Fruit fly (Drosophila melanogaster) whole organism, prepupa: ENCODE results near the gene CG15403.

ENCODE experiments used
- Blimp-1 ChIP-seq: fragments of 200-800 bp; sonication (Bioruptor generic); optimal IDR thresholded peaks from 3 replicates; lab custom pipeline; 2017; ENCODE audit warnings: missing biosample characterization, missing genetic modification characterization, mild to moderate bottlenecking, moderate library complexity, missing genetic modification reagents
- CG10631 ChIP-seq: fragments of 200-800 bp; sonication (Bioruptor generic); optimal IDR thresholded peaks from 2 replicates; lab custom pipeline; 2016; ENCODE audit warnings: missing biosample characterization, missing genetic modification characterization
- CG10669 ChIP-seq: fragments of 200-800 bp; sonication (Bioruptor generic); optimal IDR thresholded peaks from 3 replicates; lab custom pipeline; 2018; ENCODE audit warnings: missing biosample characterization, mild to moderate bottlenecking, missing genetic modification characterization, moderate library complexity
- CG11294 ChIP-seq: fragments of 200-800 bp; sonication (Bioruptor generic); IDR thresholded peaks from 2 replicates; pipeline ENCODE4 v1.3.6; 2022; ENCODE audit warnings: missing biosample characterization, missing genetic modification characterization
- CG11762 ChIP-seq: fragments of 200-800 bp; sonication (Bioruptor generic); optimal IDR thresholded peaks from 3 replicates; lab custom pipeline; 2016; ENCODE audit warnings: missing biosample characterization, missing genetic modification characterization; ENCODE audit not compliant: insufficient read depth
- CG16779 ChIP-seq: fragments of 200-800 bp; sonication (Bioruptor generic); optimal IDR thresholded peaks from 3 replicates; lab custom pipeline; 2017; ENCODE audit warnings: missing biosample characterization, mild to moderate bottlenecking, missing genetic modification characterization
- CG32006 ChIP-seq: fragments of 200-800 bp; sonication (Bioruptor generic); optimal IDR thresholded peaks from 3 replicates; lab custom pipeline; 2017; ENCODE audit warnings: missing biosample characterization, mild to moderate bottlenecking, missing genetic modification characterization
- CG3919 ChIP-seq: fragments of 200-800 bp; sonication (Bioruptor generic); optimal IDR thresholded peaks from 3 replicates; lab custom pipeline; 2016; ENCODE audit warnings: missing biosample characterization, missing genetic modification characterization
- CG4318 ChIP-seq: fragments of 200-800 bp; sonication (Bioruptor generic); optimal IDR thresholded peaks from 3 replicates; lab custom pipeline; 2017; ENCODE audit warnings: missing biosample characterization, mild to moderate bottlenecking, missing genetic modification characterization
- CG6163 ChIP-seq: fragments of 200-800 bp; sonication (Bioruptor generic); IDR thresholded peaks from 3 replicates; pipeline ENCODE4 v1.3.6; 2022; ENCODE audit warnings: missing biosample characterization, missing genetic modification characterization
- CG6792 ChIP-seq: fragments of 200-800 bp; sonication (Bioruptor generic); optimal IDR thresholded peaks from 3 replicates; lab custom pipeline; 2016; ENCODE audit warnings: missing biosample characterization, missing genetic modification characterization
- CG8119 ChIP-seq: fragments of 200-800 bp; sonication (Bioruptor generic); IDR thresholded peaks from 3 replicates; pipeline ENCODE4 v1.3.6; 2022; ENCODE audit warnings: missing biosample characterization, missing genetic modification characterization
- CG8319 ChIP-seq: fragments of 200-800 bp; sonication (Bioruptor generic); optimal IDR thresholded peaks from 3 replicates; lab custom pipeline; 2016; ENCODE audit warnings: missing biosample characterization, missing genetic modification characterization
- CG9139 ChIP-seq: fragments of 200-800 bp; sonication (Bioruptor generic); optimal IDR thresholded peaks from 3 replicates; lab custom pipeline; 2017; ENCODE audit warnings: missing biosample characterization, mild to moderate bottlenecking, missing genetic modification characterization
- Ets96B ChIP-seq: fragments of 200-800 bp; optimal IDR thresholded peaks from 2 replicates; lab custom pipeline; 2019; ENCODE audit warnings: missing biosample characterization, mild to moderate bottlenecking, missing genetic modification characterization, moderate library complexity
- Gug ChIP-seq: fragments of 200-800 bp; sonication (Bioruptor generic); IDR thresholded peaks from 2 replicates; pipeline ENCODE4 v1.3.6; 2022; ENCODE audit warnings: missing biosample characterization, missing genetic modification characterization
- Hr4 ChIP-seq: fragments of 200-800 bp; sonication (Bioruptor generic); optimal IDR thresholded peaks from 3 replicates; lab custom pipeline; 2016; ENCODE audit warnings: missing biosample characterization, missing genetic modification characterization
- Met ChIP-seq: fragments of 200-800 bp; sonication (Bioruptor generic); optimal IDR thresholded peaks from 3 replicates; lab custom pipeline; 2016; ENCODE audit warnings: missing biosample characterization, missing genetic modification characterization
- OdsH ChIP-seq: fragments of 200-800 bp; sonication (Bioruptor generic); optimal IDR thresholded peaks from 3 replicates; lab custom pipeline; 2016; ENCODE audit warnings: missing biosample characterization, missing genetic modification characterization
- Smox ChIP-seq: fragments of 200-800 bp; sonication (Bioruptor generic); optimal IDR thresholded peaks from 3 replicates; lab custom pipeline; 2016; ENCODE audit warnings: missing biosample characterization, missing genetic modification characterization
- Sox102F ChIP-seq: fragments of 200-800 bp; sonication (Bioruptor generic); optimal IDR thresholded peaks from 2 replicates; lab custom pipeline; 2016; ENCODE audit warnings: missing biosample characterization, mild to moderate bottlenecking, missing genetic modification characterization
- Sox15 ChIP-seq: fragments of 200-800 bp; sonication (Bioruptor generic); optimal IDR thresholded peaks from 3 replicates; lab custom pipeline; 2016; ENCODE audit warnings: missing biosample characterization, missing genetic modification characterization
- acj6 ChIP-seq: fragments of 200-800 bp; sonication (Bioruptor generic); optimal IDR thresholded peaks from 3 replicates; lab custom pipeline; 2016; ENCODE audit warnings: missing biosample characterization, missing genetic modification characterization
- cyc ChIP-seq: fragments of 200-800 bp; sonication (Bioruptor generic); optimal IDR thresholded peaks from 3 replicates; lab custom pipeline; 2016; ENCODE audit warnings: missing biosample characterization, missing genetic modification characterization
- dsx ChIP-seq: fragments of 200-800 bp; optimal IDR thresholded peaks from 3 replicates; lab custom pipeline; 2019; ENCODE audit warnings: missing biosample characterization, mild to moderate bottlenecking, missing genetic modification characterization, moderate library complexity; ENCODE audit not compliant: poor library complexity, severe bottlenecking
- eg ChIP-seq: fragments of 200-800 bp; sonication (Bioruptor generic); IDR thresholded peaks from 3 replicates; pipeline ENCODE4 v1.3.6; 2022; ENCODE audit warnings: missing biosample characterization, missing genetic modification characterization
- esn ChIP-seq: fragments of 200-800 bp; sonication (Bioruptor generic); optimal IDR thresholded peaks from 2 replicates; lab custom pipeline; 2016; ENCODE audit warnings: missing biosample characterization, mild to moderate bottlenecking, missing genetic modification characterization, moderate library complexity
- fkh ChIP-seq: fragments of 200-800 bp; sonication (Bioruptor generic); optimal IDR thresholded peaks from 3 replicates; lab custom pipeline; 2017; ENCODE audit warnings: missing biosample characterization, mild to moderate bottlenecking, missing genetic modification characterization, moderate library complexity
- lz ChIP-seq: fragments of 200-800 bp; sonication (Bioruptor generic); optimal IDR thresholded peaks from 3 replicates; lab custom pipeline; 2016; ENCODE audit warnings: missing biosample characterization, missing genetic modification characterization
- net ChIP-seq: fragments of 200-800 bp; sonication (Bioruptor generic); optimal IDR thresholded peaks from 3 replicates; lab custom pipeline; 2016; ENCODE audit warnings: missing biosample characterization, missing genetic modification characterization
- spab ChIP-seq: fragments of 200-800 bp; sonication (Bioruptor generic); optimal IDR thresholded peaks from 2 replicates; lab custom pipeline; 2017; ENCODE audit warnings: missing biosample characterization, mild to moderate bottlenecking, missing genetic modification characterization, missing genetic modification reagents
- topi ChIP-seq: fragments of 200-800 bp; sonication (Bioruptor generic); optimal IDR thresholded peaks from 3 replicates; lab custom pipeline; 2016; ENCODE audit warnings: missing biosample characterization, missing genetic modification characterization
- vri ChIP-seq: fragments of 200-800 bp; sonication (Bioruptor generic); optimal IDR thresholded peaks from 3 replicates; lab custom pipeline; 2016; ENCODE audit warnings: missing biosample characterization, mild to moderate bottlenecking, missing genetic modification characterization

CG15403 gene

DNA sequence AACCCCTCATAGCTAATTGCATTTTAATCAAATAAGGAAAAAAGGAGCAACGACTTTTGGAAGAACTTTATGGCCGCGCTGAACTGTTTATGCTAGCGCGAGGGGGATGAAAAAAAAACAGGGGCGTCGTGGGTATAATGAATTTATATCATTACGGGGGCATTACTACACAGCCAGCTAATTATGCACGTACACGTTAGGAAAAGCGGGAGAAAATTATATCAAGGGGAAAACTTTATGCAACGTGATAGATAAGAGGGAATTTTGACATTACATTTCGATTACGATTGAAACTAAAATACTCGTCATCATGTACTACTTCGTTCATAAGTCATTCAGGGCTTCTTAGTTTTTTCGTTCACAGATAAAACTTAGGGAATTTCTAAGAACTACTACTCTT lies at the start of gene CG15403:
CG15403 (plus strand) TSS at position 301 of the 400 bp plus-strand sequence.
- TF ChIP-seq dsx (GFP tag; lab: Kevin White, UChicago) (no peak), CG16779 (tag; lab: Kevin White, UChicago) (no peak), Hr4 (GFP tag; lab: Kevin White, UChicago) (no peak), fkh (GFP tag; lab: Kevin White, UChicago) (no peak), lz (GFP tag; lab: Kevin White, UChicago) (no peak), OdsH (GFP tag; lab: Kevin White, UChicago) (no peak), CG3919 (GFP tag; lab: Kevin White, UChicago) (no peak), CG6792 (GFP tag; lab: Kevin White, UChicago) (no peak), CG10631 (GFP tag; lab: Kevin White, UChicago) (no peak), net (GFP tag; lab: Kevin White, UChicago) (no peak), esn (GFP tag; lab: Kevin White, UChicago) (no peak)

DNA sequence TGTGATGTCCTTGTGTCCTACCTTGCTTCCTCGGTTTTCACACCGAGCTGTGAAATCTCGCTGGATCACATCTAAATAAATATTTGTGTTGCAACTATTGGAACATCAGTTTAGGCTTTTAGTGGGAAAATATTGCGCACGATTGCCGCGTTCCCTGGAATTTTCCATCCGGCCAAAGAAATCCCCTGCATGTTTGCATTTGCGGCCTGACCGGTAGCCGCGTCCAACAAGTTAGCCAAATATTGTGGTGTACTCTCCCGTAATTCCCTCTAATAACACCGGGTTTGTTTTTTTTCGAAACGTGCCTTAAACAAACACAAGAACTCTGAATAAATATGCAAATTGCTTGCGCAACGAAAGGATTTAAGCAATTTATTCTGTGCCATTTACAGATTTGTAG lies 49.7 kb upstream of the CG15403 start:
- TF ChIP-seq CG11762 (GFP tag; lab: Kevin White, UChicago) = no peak
- TF ChIP-seq, all 60 proteins: peak for 0

DNA sequence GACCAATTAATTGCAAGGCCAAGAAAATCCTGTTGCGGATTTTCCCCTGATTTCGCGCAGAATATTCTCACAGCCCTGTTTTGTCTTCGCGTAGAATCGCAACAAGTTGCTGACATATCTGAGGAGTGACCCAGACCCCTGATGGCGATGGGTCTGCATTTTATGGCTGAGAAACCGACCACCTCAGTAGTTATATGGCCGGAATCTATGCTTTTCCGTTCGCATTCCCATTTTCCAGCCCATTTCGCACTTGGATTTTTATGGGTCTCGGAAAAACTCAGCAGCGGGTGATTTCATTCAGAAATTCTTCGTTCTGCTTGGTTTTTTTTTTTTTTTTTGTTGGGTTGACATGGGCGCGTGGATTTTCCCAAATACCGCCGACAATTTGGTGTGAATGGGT lies 45.5 kb upstream of the CG15403 start:
- TF ChIP-seq CG32006 (GFP tag; lab: Kevin White, UChicago) (no peak), vri (GFP tag; lab: Kevin White, UChicago) (no peak), Ets96B (tag; lab: Kevin White, UChicago) (no peak), acj6 (GFP tag; lab: Kevin White, UChicago) (no peak), dsx (GFP tag; lab: Kevin White, UChicago) (no peak), CG6163 (GFP tag; lab: Robert Waterston, UW) (no peak), Sox102F (GFP tag; lab: Kevin White, UChicago) (no peak), CG9139 (no peak), spab (no peak), net (GFP tag; lab: Kevin White, UChicago) (no peak), topi (GFP tag; lab: Kevin White, UChicago) (no peak), Gug (GFP tag; lab: Robert Waterston, UW) (no peak), CG8319 (GFP tag; lab: Kevin White, UChicago) (no peak), Met (GFP tag; lab: Kevin White, UChicago) (no peak), cyc (GFP tag; lab: Kevin White, UChicago) (no peak), Sox15 (GFP tag; lab: Kevin White, UChicago) (no peak)

DNA sequence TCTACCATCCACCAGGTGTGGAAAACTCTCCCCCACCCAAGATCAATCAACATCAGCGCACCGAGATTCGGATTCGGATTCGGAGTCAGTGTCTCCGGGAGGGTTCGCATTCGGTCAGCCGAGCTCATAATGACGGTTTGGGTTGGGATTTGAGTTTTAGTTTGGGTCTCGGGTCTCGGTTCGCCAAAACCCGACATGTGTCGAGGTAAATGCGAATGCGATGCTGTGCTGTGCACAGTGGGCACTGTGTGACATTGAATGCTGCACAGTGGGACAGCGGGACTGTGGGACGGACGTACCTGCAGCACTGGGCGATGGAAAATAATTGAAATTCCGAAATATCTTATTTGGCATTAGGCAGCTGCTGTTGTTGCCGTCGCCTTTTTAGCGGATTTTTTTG lies 44.9 kb upstream of the CG15403 start:
- TF ChIP-seq CG11294 (no peak), Smox (no peak), CG9139 (no peak), CG8119 (GFP tag; lab: Robert Waterston, UW) (peak; percentile 24; the same call in 1 of the 3 replicates), CG4318 (GFP tag; lab: Kevin White, UChicago) (no peak), Blimp-1 (GFP tag; lab: Kevin White, UChicago) (no peak), lz (GFP tag; lab: Kevin White, UChicago) (no peak), eg (peak; percentile 29; the same call in 1 of the 3 replicates), CG32006 (GFP tag; lab: Kevin White, UChicago) (peak; percentile 34), CG6163 (GFP tag; lab: Robert Waterston, UW) (peak; percentile 44; the same call in 1 of the 3 replicates), CG10669 (GFP tag; lab: Kevin White, UChicago) (no peak), Hr4 (GFP tag; lab: Kevin White, UChicago) (peak; percentile 41)
